Worm (Caenorhabditis elegans) whole organism, L2 larva: ENCODE results near the gene sru-6.

ENCODE experiments used
- C34F6.9 ChIP-seq: fragments of 150-350 bp; optimal IDR thresholded peaks from 2 replicates; lab custom pipeline; 2014; ENCODE audit warnings: missing biosample characterization, missing genetic modification characterization
- R02D3.7 ChIP-seq: fragments of 150-350 bp; optimal IDR thresholded peaks from 2 replicates; lab custom pipeline; 2014; ENCODE audit warnings: missing biosample characterization, missing genetic modification characterization
- Y55F3AM.14 ChIP-seq: fragments of 200-800 bp; sonication (Bioruptor generic); optimal IDR thresholded peaks from 2 replicates; lab custom pipeline; 2018; ENCODE audit warnings: mild to moderate bottlenecking, missing genetic modification characterization, missing compliant biosample characterization
- alr-1 ChIP-seq: fragments of 150-350 bp; optimal IDR thresholded peaks from 2 replicates; lab custom pipeline; 2014; ENCODE audit warnings: missing biosample characterization, missing genetic modification characterization
- aly-2 ChIP-seq: fragments of 150-350 bp; optimal IDR thresholded peaks from 2 replicates; lab custom pipeline; 2014; ENCODE audit warnings: missing biosample characterization, missing genetic modification characterization
- ama-1 ChIP-seq: fragments of 150-350 bp; optimal IDR thresholded peaks from 2 replicates; lab custom pipeline; 2018; ENCODE audit warnings: inconsistent platforms
- blmp-1 ChIP-seq: sonication (generic microtip); optimal IDR thresholded peaks from 2 replicates; lab custom pipeline; 2017; ENCODE audit warnings: missing genetic modification characterization, mild to moderate bottlenecking, missing compliant biosample characterization, antibody characterized with exemption, moderate library complexity; ENCODE audit not compliant: insufficient read depth
- ceh-16 ChIP-seq: fragments of 150-350 bp; optimal IDR thresholded peaks from 2 replicates; lab custom pipeline; 2014; ENCODE audit warnings: missing biosample characterization, missing genetic modification characterization
- dmd-4 ChIP-seq: sonication (generic microtip); optimal IDR thresholded peaks from 2 replicates; lab custom pipeline; 2017; ENCODE audit warnings: missing biosample characterization, missing genetic modification characterization
- egl-27 ChIP-seq: sonication (generic microtip); optimal IDR thresholded peaks from 3 replicates; lab custom pipeline; 2017; ENCODE audit warnings: missing biosample characterization, missing genetic modification reagents, missing genetic modification characterization
- elt-1 ChIP-seq: fragments of 150-350 bp; optimal IDR thresholded peaks from 2 replicates; lab custom pipeline; 2014; ENCODE audit warnings: missing biosample characterization, missing genetic modification characterization
- elt-3 ChIP-seq: sonication (generic microtip); optimal IDR thresholded peaks from 2 replicates; lab custom pipeline; 2017; ENCODE audit warnings: missing biosample characterization, missing genetic modification characterization
- fos-1 ChIP-seq: fragments of 150-350 bp; optimal IDR thresholded peaks from 2 replicates; lab custom pipeline; 2014; ENCODE audit warnings: missing biosample characterization, missing genetic modification characterization
- gmeb-1 ChIP-seq: fragments of 150-350 bp; optimal IDR thresholded peaks from 2 replicates; lab custom pipeline; 2014; ENCODE audit warnings: missing biosample characterization, missing genetic modification characterization
- lin-11 ChIP-seq: fragments of 150-350 bp; sonication (generic microtip); optimal IDR thresholded peaks from 2 replicates; lab custom pipeline; 2014; ENCODE audit warnings: missing biosample characterization, missing genetic modification characterization, inconsistent platforms, mixed read lengths
- lin-13 ChIP-seq: fragments of 150-350 bp; optimal IDR thresholded peaks from 2 replicates; lab custom pipeline; 2014; ENCODE audit warnings: missing biosample characterization, missing genetic modification reagents, missing genetic modification characterization
- lin-39 ChIP-seq: fragments of 150-350 bp; optimal IDR thresholded peaks from 2 replicates; lab custom pipeline; 2014; ENCODE audit warnings: missing biosample characterization, missing genetic modification reagents, missing genetic modification characterization
- lsy-2 ChIP-seq, 2 experiments: fragments of 150-350 bp in 1 of 2; sonication (generic microtip) in 1 of 2; optimal IDR thresholded peaks; 2 replicates each; lab custom pipeline; 2014 to 2017; ENCODE audit warnings: missing biosample characterization in 2 of 2, missing genetic modification characterization in 2 of 2
- mab-5 ChIP-seq: fragments of 150-350 bp; optimal IDR thresholded peaks from 2 replicates; lab custom pipeline; 2014; ENCODE audit warnings: missing biosample characterization, missing genetic modification characterization
- mbf-1 ChIP-seq: sonication (generic microtip); optimal IDR thresholded peaks from 2 replicates; lab custom pipeline; 2017; ENCODE audit warnings: missing biosample characterization, missing genetic modification characterization
- mdl-1 ChIP-seq, 2 experiments: fragments of 150-350 bp in 1 of 2; sonication (generic microtip) in 1 of 2; optimal IDR thresholded peaks; 2 replicates each; lab custom pipeline; 2017; ENCODE audit warnings: missing biosample characterization in 2 of 2, missing genetic modification characterization in 2 of 2
- nhr-10 ChIP-seq: sonication (generic microtip); optimal IDR thresholded peaks from 2 replicates; lab custom pipeline; 2017; ENCODE audit warnings: missing biosample characterization, missing genetic modification characterization
- nhr-11 ChIP-seq: fragments of 150-350 bp; optimal IDR thresholded peaks from 2 replicates; lab custom pipeline; 2014; ENCODE audit warnings: missing biosample characterization, missing genetic modification characterization
- nhr-12 ChIP-seq: fragments of 150-350 bp; optimal IDR thresholded peaks from 2 replicates; lab custom pipeline; 2014; ENCODE audit warnings: missing biosample characterization, missing genetic modification characterization
- nhr-129 ChIP-seq: fragments of 150-350 bp; optimal IDR thresholded peaks from 2 replicates; lab custom pipeline; 2014; ENCODE audit warnings: missing biosample characterization, missing genetic modification characterization
- nhr-21 ChIP-seq: fragments of 150-350 bp; optimal IDR thresholded peaks from 2 replicates; lab custom pipeline; 2014; ENCODE audit warnings: missing biosample characterization, missing genetic modification characterization
- nhr-6 ChIP-seq: fragments of 150-350 bp; optimal IDR thresholded peaks from 2 replicates; lab custom pipeline; 2014; ENCODE audit warnings: missing biosample characterization, missing genetic modification characterization
- nhr-77 ChIP-seq: fragments of 150-350 bp; optimal IDR thresholded peaks from 2 replicates; lab custom pipeline; 2014; ENCODE audit warnings: missing biosample characterization, missing genetic modification characterization
- skn-1 ChIP-seq: sonication (generic microtip); optimal IDR thresholded peaks from 2 replicates; lab custom pipeline; 2017; ENCODE audit warnings: missing biosample characterization, missing genetic modification characterization
- sma-9 ChIP-seq, 2 experiments: fragments of 150-350 bp in 1 of 2; sonication (generic microtip) in 1 of 2; optimal IDR thresholded peaks; 2 replicates each; lab custom pipeline; 2014 to 2016; ENCODE audit warnings: missing genetic modification characterization in 2 of 2, mild to moderate bottlenecking in 1 of 2, missing biosample characterization in 1 of 2, missing compliant biosample characterization in 1 of 2, missing genetic modification reagents in 1 of 2, moderate library complexity in 1 of 2
- snpc-4 ChIP-seq: fragments of 150-350 bp; optimal IDR thresholded peaks from 2 replicates; lab custom pipeline; 2014; ENCODE audit warnings: missing biosample characterization, missing genetic modification characterization
- unc-39 ChIP-seq: fragments of 150-350 bp; optimal IDR thresholded peaks from 2 replicates; lab custom pipeline; 2014; ENCODE audit warnings: missing biosample characterization, missing genetic modification characterization
- unc-62 ChIP-seq: fragments of 150-350 bp; optimal IDR thresholded peaks from 2 replicates; lab custom pipeline; 2014; ENCODE audit warnings: missing biosample characterization, missing genetic modification reagents, missing genetic modification characterization
- zag-1 ChIP-seq: fragments of 150-350 bp; optimal IDR thresholded peaks from 2 replicates; lab custom pipeline; 2014; ENCODE audit warnings: missing biosample characterization, missing genetic modification characterization
- ztf-1 ChIP-seq: fragments of 200-800 bp; sonication (Bioruptor generic); conservative IDR thresholded peaks from 2 replicates; pipeline ENCODE4 v1.3.6; 2022; ENCODE audit warnings: missing genetic modification characterization, missing compliant biosample characterization
- ztf-11 ChIP-seq: sonication (generic microtip); optimal IDR thresholded peaks from 2 replicates; lab custom pipeline; 2017; ENCODE audit warnings: missing biosample characterization, missing genetic modification characterization
- ztf-4 ChIP-seq: fragments of 150-350 bp; optimal IDR thresholded peaks from 2 replicates; lab custom pipeline; 2014; ENCODE audit warnings: missing biosample characterization, missing genetic modification characterization

sru-6 gene

ce11 chrIV:9499636-9500035 lies 9.2 kb downstream of the sru-6 start:
- TF ChIP-seq ztf-1 (GFP tag; lab: Robert Waterston, UW): no peak
- no peak for TF ChIP-seq nhr-10 (tag; lab: Kevin White, UChicago)

ce11 chrIV:9500100-9500499 lies 9.7 kb downstream of the sru-6 start, which contains the start of gene ugt-21:
ugt-21 (plus strand) TSS chrIV:9500311.
- no peak for TF ChIP-seq C34F6.9 (tag; lab: Kevin White, UChicago)
- peak; percentile 31 for TF ChIP-seq sma-9 (GFP tag; optimal IDR thresholded peaks at IDR 0.05; lab: Kevin White, UChicago)
- no peak for TF ChIP-seq sma-9 (tag; optimal IDR thresholded peaks at IDR 0.05; lab: Kevin White, UChicago)

ce11 chrIV:9506251-9506650 lies 15.8 kb downstream of the sru-6 start, which contains the start of gene ttr-9:
ttr-9 (minus strand) TSS chrIV:9506351.
- TF ChIP-seq nhr-11 (no peak), nhr-77 (tag; lab: Kevin White, UChicago) (no peak), blmp-1 (no peak), lin-11 (tag; lab: Kevin White, UChicago) (no peak), elt-1 (tag; lab: Kevin White, UChicago) (no peak), Y55F3AM.14 (GFP tag; lab: Kevin White, UChicago) (no peak), ama-1 (lab: Kevin White, UChicago) (no peak), unc-39 (tag; lab: Kevin White, UChicago) (no peak), nhr-6 (tag; lab: Kevin White, UChicago) (no peak), gmeb-1 (tag; lab: Kevin White, UChicago) (no peak), C34F6.9 (tag; lab: Kevin White, UChicago) (no peak), ztf-1 (GFP tag; lab: Robert Waterston, UW) (no peak), ztf-4 (tag; lab: Kevin White, UChicago) (no peak)
- TF ChIP-seq, all 48 proteins: peak for 0

ce11 chrIV:9508612-9509011 lies 18.2 kb downstream of the sru-6 start, which contains the start of gene ethe-1:
ethe-1 (minus strand) TSS chrIV:9508761.
- no peak for TF ChIP-seq R02D3.7 (tag; lab: Kevin White, UChicago)
- TF ChIP-seq egl-27 (tag; lab: Kevin White, UChicago): no peak
- TF ChIP-seq dmd-4: no peak
- no peak for TF ChIP-seq ama-1 (lab: Kevin White, UChicago)
- TF ChIP-seq lsy-2 (tag; optimal IDR thresholded peaks at IDR 0.05; lab: Kevin White, UChicago): no peak
- no peak for TF ChIP-seq nhr-12
- TF ChIP-seq nhr-6 (tag; lab: Kevin White, UChicago): no peak
- peak; percentile 58 for TF ChIP-seq nhr-129 (tag; lab: Kevin White, UChicago)
- no peak for TF ChIP-seq lin-11 (tag; lab: Kevin White, UChicago)
- no peak for TF ChIP-seq ztf-4 (tag; lab: Kevin White, UChicago)
- no peak for TF ChIP-seq unc-62 (GFP tag; lab: Kevin White, UChicago)
- no peak for TF ChIP-seq skn-1
- TF ChIP-seq C34F6.9 (tag; lab: Kevin White, UChicago): peak; percentile 3
- no peak for TF ChIP-seq sma-9 (GFP tag; optimal IDR thresholded peaks at IDR 0.05; lab: Kevin White, UChicago)
- no peak for TF ChIP-seq sma-9 (tag; optimal IDR thresholded peaks at IDR 0.05; lab: Kevin White, UChicago)
- TF ChIP-seq unc-39 (tag; lab: Kevin White, UChicago): no peak
- TF ChIP-seq alr-1: no peak
- no peak for TF ChIP-seq ceh-16 (tag; lab: Kevin White, UChicago)

- TF ChIP-seq egl-27 (tag; lab: Kevin White, UChicago): no peak
- peak; percentile 8 for TF ChIP-seq C34F6.9 (tag; lab: Kevin White, UChicago)
- peak; percentile 68 for TF ChIP-seq lin-11 (tag; lab: Kevin White, UChicago)
- peak; percentile 2 for TF ChIP-seq ztf-4 (tag; lab: Kevin White, UChicago)
- peak; percentile 54 for TF ChIP-seq nhr-21 (tag; lab: Kevin White, UChicago)
- no peak for TF ChIP-seq mbf-1 (tag; lab: Kevin White, UChicago)
- TF ChIP-seq R02D3.7 (tag; lab: Kevin White, UChicago): no peak
- TF ChIP-seq aly-2 (tag; lab: Kevin White, UChicago): no peak
These were observed 20.0 kb downstream of the sru-6 start, which contains the start of gene C33A12.4 for ce11 chrIV:9510439-9510838. C33A12.4 (minus strand) TSS chrIV:9510569.

- TF ChIP-seq Y55F3AM.14 (GFP tag; lab: Kevin White, UChicago) (peak; percentile 35), ztf-4 (tag; lab: Kevin White, UChicago) (peak; percentile 66), unc-62 (GFP tag; lab: Kevin White, UChicago) (no peak), nhr-129 (tag; lab: Kevin White, UChicago) (peak; percentile 71), elt-1 (tag; lab: Kevin White, UChicago) (no peak), ama-1 (lab: Kevin White, UChicago) (peak; percentile 91), blmp-1 (peak; percentile 33), R02D3.7 (tag; lab: Kevin White, UChicago) (peak; percentile 38), egl-27 (tag; lab: Kevin White, UChicago) (peak; percentile 67), mdl-1 (tag; optimal IDR thresholded peaks at IDR 0.05; lab: Kevin White, UChicago) (peak; percentile 60 to 68), lin-39 (tag; lab: Kevin White, UChicago) (no peak), nhr-11 (no peak), nhr-10 (tag; lab: Kevin White, UChicago) (no peak), zag-1 (tag; lab: Kevin White, UChicago) (peak; percentile 47), ceh-16 (tag; lab: Kevin White, UChicago) (peak; percentile 88), mab-5 (tag; lab: Kevin White, UChicago) (peak; percentile 10), elt-3 (tag; lab: Kevin White, UChicago) (no peak), sma-9 (GFP tag; optimal IDR thresholded peaks at IDR 0.05; lab: Kevin White, UChicago) (peak; percentile 87), sma-9 (tag; optimal IDR thresholded peaks at IDR 0.05; lab: Kevin White, UChicago) (no peak), lsy-2 (tag; optimal IDR thresholded peaks at IDR 0.05; lab: Kevin White, UChicago) (peak; percentile 62 to 85), lin-13 (GFP tag; lab: Kevin White, UChicago) (peak; percentile 81), nhr-12 (no peak), snpc-4 (tag; lab: Kevin White, UChicago) (peak; percentile 99), nhr-6 (tag; lab: Kevin White, UChicago) (peak; percentile 44), alr-1 (no peak), ztf-11 (peak; percentile 18), fos-1 (tag; lab: Kevin White, UChicago) (peak; percentile 25)
These were observed 20.8 kb downstream of the sru-6 start for ce11 chrIV:9511221-9511638.
